Worm (Caenorhabditis elegans) whole organism, early embryonic: ENCODE measurements around the gene srm-4.

Experiments used
- ama-1 ChIP-seq: fragments of 150-350 bp; optimal IDR thresholded peaks from 2 replicates; lab custom pipeline; 2014
- hmbx-1 ChIP-seq: sonication (generic microtip); optimal IDR thresholded peaks from 2 replicates; lab custom pipeline; 2016; ENCODE audit warnings: mild to moderate bottlenecking, missing genetic modification characterization, missing compliant biosample characterization
- scrt-1 ChIP-seq: fragments of 200-800 bp; sonication (Bioruptor generic); IDR thresholded peaks from 2 replicates; pipeline ENCODE4 v1.3.6; 2022; ENCODE audit warnings: missing genetic modification characterization, missing compliant biosample characterization
- tbx-11 ChIP-seq: fragments of 200-800 bp; sonication (Bioruptor generic); IDR thresholded peaks from 2 replicates; pipeline ENCODE4 v1.3.6; 2022; ENCODE audit warnings: missing genetic modification characterization, missing compliant biosample characterization

DNA sequence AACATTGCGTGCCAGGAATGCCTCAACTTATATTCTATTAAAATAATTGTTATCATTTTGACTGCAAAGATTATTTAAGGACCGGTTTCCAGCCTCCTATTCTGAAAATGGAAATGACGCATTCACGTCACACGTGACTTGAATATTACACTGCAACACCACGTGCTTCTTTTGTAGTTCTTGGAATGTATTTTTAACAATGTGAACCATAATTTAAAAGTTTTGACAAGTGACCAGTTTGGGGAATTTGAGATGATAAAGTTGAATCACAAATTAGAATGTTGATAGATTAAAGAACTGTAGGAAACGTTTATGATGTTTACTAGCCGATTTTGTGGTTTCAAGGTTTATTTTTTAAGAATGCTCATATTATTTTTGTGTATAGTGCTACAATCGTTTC lies 8.5 kb downstream of the srm-4 start, which contains the start of gene F47B8.10:
- TF ChIP-seq ama-1 (no peak), hmbx-1 (tag; lab: Kevin White, UChicago) (no peak), tbx-11 (GFP tag; lab: Robert Waterston, UW) (no peak), scrt-1 (GFP tag; lab: Robert Waterston, UW) (no peak)
